In the genomic region with DNA sequence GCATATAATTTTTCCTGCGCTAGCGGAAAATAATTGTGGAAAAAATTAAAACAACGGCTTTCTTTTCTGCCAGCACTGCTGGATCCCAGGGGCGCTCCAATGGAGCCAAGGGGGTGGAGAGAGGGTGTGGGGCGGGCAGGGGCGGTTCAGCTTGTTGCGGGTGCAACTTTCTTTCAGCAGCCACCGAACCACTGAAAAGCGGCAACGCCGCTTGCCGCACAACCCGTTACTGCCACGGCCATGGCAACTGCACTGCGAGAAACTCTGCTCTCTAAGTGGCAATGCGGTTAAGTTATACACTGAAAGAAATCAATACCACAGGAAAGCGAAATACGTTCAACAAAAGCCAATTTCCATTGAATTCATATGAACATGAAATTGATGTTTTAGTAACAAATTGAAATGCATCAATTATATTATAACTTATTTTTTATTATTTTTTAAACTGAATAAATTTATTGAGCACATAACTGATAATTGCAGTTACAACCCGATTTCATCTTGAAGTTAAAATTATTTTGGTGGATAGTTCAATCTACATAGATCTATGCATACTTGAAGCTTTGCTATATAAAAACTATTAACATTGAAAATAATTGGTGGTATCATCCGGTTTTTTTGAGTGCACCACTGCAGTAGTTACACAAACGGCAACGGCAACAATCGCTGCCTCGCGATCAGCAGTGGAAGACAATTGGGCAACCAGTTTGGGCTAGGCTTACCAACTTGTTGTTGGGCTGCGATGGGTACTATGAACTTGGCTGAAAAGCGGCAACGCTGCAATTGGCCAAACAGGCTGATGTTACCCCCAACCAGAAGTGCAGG, we compare ENCODE assay signal across 5 fruit fly cellular contexts.
TF ChIP-seq lines count a peak whose summit lies in the region.

No protein-coding gene starts in this region.

TF ChIP-seq in whole organism, adult, 20 proteins besides CTCF, POLR2A, EP300 and RAD21 (continued from another document):
- peak; percentile 86 for TF ChIP-seq tj (GFP tag; optimal IDR thresholded peaks at IDR 0.05; lab: Kevin White, UChicago)
- TF ChIP-seq CG33017 (tag; optimal IDR thresholded peaks at IDR 0.05; lab: Kevin White, UChicago), result no peak
- peak; percentile 22 for TF ChIP-seq Crg-1 (GFP tag; optimal IDR thresholded peaks at IDR 0.05; lab: Kevin White, UChicago)
- TF ChIP-seq CG7101 (tag; optimal IDR thresholded peaks at IDR 0.05; lab: Kevin White, UChicago), result peak; percentile 34
TF ChIP-seq in whole organism, adult: peak in this region for 11.

TF ChIP-seq in whole organism, embryonic, 481 proteins besides CTCF, POLR2A, EP300 and RAD21 (continued from another document and continues in another):
- TF ChIP-seq slou (GFP tag; optimal IDR thresholded peaks at IDR 0.05; lab: Kevin White, UChicago) (peak; percentile 39), sisA (GFP tag; IDR thresholded peaks at IDR 0.05; lab: Robert Waterston, UW) (peak; percentile 77), CG16863 (GFP tag; optimal IDR thresholded peaks at IDR 0.05; lab: Kevin White, UChicago) (no peak), Abd-B (GFP tag; optimal IDR thresholded peaks at IDR 0.05; lab: Kevin White, UChicago) (peak; percentile 63), YL-1 (GFP tag; optimal IDR thresholded peaks at IDR 0.05; lab: Kevin White, UChicago) (peak; percentile 78), mld (GFP tag; IDR thresholded peaks at IDR 0.05; lab: Robert Waterston, UW; ENCODE audit: partially characterized antibody) (no peak), CG12155 (GFP tag; optimal IDR thresholded peaks at IDR 0.05; lab: Kevin White, UChicago) (peak; percentile 73), CG12744 (GFP tag; optimal IDR thresholded peaks at IDR 0.05; lab: Kevin White, UChicago) (peak; percentile 25), nau (GFP tag; optimal IDR thresholded peaks at IDR 0.05; lab: Kevin White, UChicago) (peak; percentile 71), danr (GFP tag; IDR thresholded peaks at IDR 0.05; lab: Robert Waterston, UW) (no peak), unpg (GFP tag; optimal IDR thresholded peaks at IDR 0.05; lab: Kevin White, UChicago) (peak; percentile 72), cg (GFP tag; optimal IDR thresholded peaks at IDR 0.05; lab: Kevin White, UChicago) (no peak), inv (GFP tag; IDR thresholded peaks at IDR 0.05; lab: Robert Waterston, UW; ENCODE audit: partially characterized antibody) (peak; percentile 49; the same call in 1 of the 2 replicates), CG16813 (GFP tag; IDR thresholded peaks at IDR 0.05; lab: Robert Waterston, UW; ENCODE audit: partially characterized antibody) (no peak), abd-A (tag; optimal IDR thresholded peaks at IDR 0.05; lab: Kevin White, UChicago) (peak; percentile 11), CG33557 (GFP tag; optimal IDR thresholded peaks at IDR 0.05; lab: Kevin White, UChicago) (peak; percentile 85), CG33213 (GFP tag; optimal IDR thresholded peaks at IDR 0.05; lab: Kevin White, UChicago) (no peak), CG2120 (GFP tag; optimal IDR thresholded peaks at IDR 0.05; lab: Kevin White, UChicago) (peak; percentile 28), cato (GFP tag; optimal IDR thresholded peaks at IDR 0.05; lab: Kevin White, UChicago; ENCODE audit: borderline replicate concordance) (peak; percentile 67), oc (tag; optimal IDR thresholded peaks at IDR 0.05; lab: Kevin White, UChicago) (peak; percentile 37), CG18599 (GFP tag; optimal IDR thresholded peaks at IDR 0.05; lab: Kevin White, UChicago) (peak; percentile 78), CG11504 (tag; optimal IDR thresholded peaks at IDR 0.05; lab: Kevin White, UChicago) (peak; percentile 89), CG8281 (tag; optimal IDR thresholded peaks at IDR 0.05; lab: Kevin White, UChicago) (peak; percentile 51), kni (GFP tag; optimal IDR thresholded peaks at IDR 0.05; lab: Kevin White, UChicago) (peak; percentile 86), CG9932 (GFP tag; IDR thresholded peaks at IDR 0.05; lab: Robert Waterston, UW) (peak; percentile 79), Camta (GFP tag; optimal IDR thresholded peaks at IDR 0.05; lab: Kevin White, UChicago) (no peak), CG17612 (GFP tag; IDR thresholded peaks at IDR 0.05; lab: Robert Waterston, UW) (no peak), ttk (GFP tag; IDR thresholded peaks at IDR 0.05; lab: Robert Waterston, UW) (peak; percentile 71; the same call in 1 of the 2 replicates)

TF ChIP-seq in whole organism, prepupa, 60 proteins besides CTCF, POLR2A, EP300 and RAD21 (continued from another document and continues in another):
- TF ChIP-seq Met (GFP tag; optimal IDR thresholded peaks at IDR 0.05; lab: Kevin White, UChicago) (peak; percentile 61), CG6808 (GFP tag; optimal IDR thresholded peaks at IDR 0.05; lab: Kevin White, UChicago) (peak; percentile 93), Sox15 (GFP tag; optimal IDR thresholded peaks at IDR 0.05; lab: Kevin White, UChicago) (peak; percentile 71), CG8319 (GFP tag; optimal IDR thresholded peaks at IDR 0.05; lab: Kevin White, UChicago) (peak; percentile 59), CG9139 (GFP tag; optimal IDR thresholded peaks at IDR 0.05; lab: Kevin White, UChicago) (peak; percentile 63), CG32006 (GFP tag; optimal IDR thresholded peaks at IDR 0.05; lab: Kevin White, UChicago) (peak; percentile 94), dac (GFP tag; optimal IDR thresholded peaks at IDR 0.05; lab: Kevin White, UChicago) (peak; percentile 79), OdsH (GFP tag; optimal IDR thresholded peaks at IDR 0.05; lab: Kevin White, UChicago) (peak; percentile 88), Eip93F (GFP tag; optimal IDR thresholded peaks at IDR 0.05; lab: Kevin White, UChicago) (no peak), Lpt (GFP tag; optimal IDR thresholded peaks at IDR 0.05; lab: Kevin White, UChicago) (peak; percentile 75), svp (GFP tag; lab: Kevin White, UChicago) (peak; percentile 83), CG31627 (GFP tag; optimal IDR thresholded peaks at IDR 0.05; lab: Kevin White, UChicago) (peak; percentile 72), CG34406 (GFP tag; optimal IDR thresholded peaks at IDR 0.05; lab: Kevin White, UChicago) (peak; percentile 86), CG3919 (GFP tag; optimal IDR thresholded peaks at IDR 0.05; lab: Kevin White, UChicago) (peak; percentile 89), CG8632 (GFP tag; optimal IDR thresholded peaks at IDR 0.05; lab: Kevin White, UChicago) (peak; percentile 81), fkh (GFP tag; optimal IDR thresholded peaks at IDR 0.05; lab: Kevin White, UChicago) (peak; percentile 26), CG4318 (GFP tag; optimal IDR thresholded peaks at IDR 0.05; lab: Kevin White, UChicago) (peak; percentile 88), Eip78C (GFP tag; lab: Kevin White, UChicago) (peak; percentile 94), spab (GFP tag; optimal IDR thresholded peaks at IDR 0.05; lab: Kevin White, UChicago) (peak; percentile 78), CG11762 (GFP tag; optimal IDR thresholded peaks at IDR 0.05; lab: Kevin White, UChicago; ENCODE audit: insufficient read depth) (peak; percentile 80), CG6854 (GFP tag; optimal IDR thresholded peaks at IDR 0.05; lab: Kevin White, UChicago) (peak; percentile 57), topi (GFP tag; optimal IDR thresholded peaks at IDR 0.05; lab: Kevin White, UChicago) (peak; percentile 75), CG1621 (tag; optimal IDR thresholded peaks at IDR 0.05; lab: Kevin White, UChicago) (peak; percentile 66), Ets96B (tag; optimal IDR thresholded peaks at IDR 0.05; lab: Kevin White, UChicago) (peak; percentile 83), lz (GFP tag; optimal IDR thresholded peaks at IDR 0.05; lab: Kevin White, UChicago) (peak; percentile 61), pdm3 (GFP tag; optimal IDR thresholded peaks at IDR 0.05; lab: Kevin White, UChicago) (peak; percentile 76), dsx (GFP tag; optimal IDR thresholded peaks at IDR 0.05; lab: Kevin White, UChicago; ENCODE audit: poor library complexity, severe bottlenecking) (peak; percentile 81), Sox102F (GFP tag; optimal IDR thresholded peaks at IDR 0.05; lab: Kevin White, UChicago) (peak; percentile 67), Hr4 (GFP tag; optimal IDR thresholded peaks at IDR 0.05; lab: Kevin White, UChicago) (peak; percentile 79), ss (GFP tag; optimal IDR thresholded peaks at IDR 0.05; lab: Kevin White, UChicago) (peak; percentile 85)

TF ChIP-seq in whole organism, pupa, 21 proteins besides CTCF, POLR2A, EP300 and RAD21 (continued from another document):
- TF ChIP-seq CG12605 (GFP tag; IDR thresholded peaks at IDR 0.05; lab: Robert Waterston, UW) (no peak), CG10348 (GFP tag; IDR thresholded peaks at IDR 0.05; lab: Robert Waterston, UW) (0 out of 2 replicates have a peak, but pooled peaks have one; percentile 39), CG8301 (tag; optimal IDR thresholded peaks at IDR 0.05; lab: Kevin White, UChicago) (peak; percentile 82)

TF ChIP-seq in whole organism, wandering third instar larva, 38 proteins besides CTCF, POLR2A, EP300 and RAD21 (continued from another document):
- TF ChIP-seq CrebA (GFP tag; optimal IDR thresholded peaks at IDR 0.05; lab: Kevin White, UChicago; ENCODE audit: borderline replicate concordance), result no peak
- peak; percentile 42 for TF ChIP-seq sv (GFP tag; optimal IDR thresholded peaks at IDR 0.05; lab: Kevin White, UChicago)
- no peak for TF ChIP-seq usp (GFP tag; optimal IDR thresholded peaks at IDR 0.05; lab: Kevin White, UChicago)
- peak; percentile 40 for TF ChIP-seq Hnf4 (GFP tag; optimal IDR thresholded peaks at IDR 0.05; lab: Kevin White, UChicago)
- no peak for TF ChIP-seq Mio (GFP tag; optimal IDR thresholded peaks at IDR 0.05; lab: Kevin White, UChicago)
- TF ChIP-seq Rel (GFP tag; optimal IDR thresholded peaks at IDR 0.05; lab: Kevin White, UChicago), result no peak
- TF ChIP-seq Rel (tag; optimal IDR thresholded peaks at IDR 0.05; lab: Kevin White, UChicago), result no peak
- no peak for TF ChIP-seq Myc (optimal IDR thresholded peaks at IDR 0.05; lab: Kevin White, UChicago)
- peak; percentile 57 for TF ChIP-seq h (GFP tag; optimal IDR thresholded peaks at IDR 0.05; lab: Kevin White, UChicago)
- TF ChIP-seq Vsx2 (GFP tag; optimal IDR thresholded peaks at IDR 0.05; lab: Kevin White, UChicago; ENCODE audit: partially characterized antibody), result no peak
- TF ChIP-seq Dfd (GFP tag; optimal IDR thresholded peaks at IDR 0.05; lab: Kevin White, UChicago), result no peak
- TF ChIP-seq br (GFP tag; optimal IDR thresholded peaks at IDR 0.05; lab: Kevin White, UChicago), result peak; percentile 57
- no peak for TF ChIP-seq GATAd (GFP tag; optimal IDR thresholded peaks at IDR 0.05; lab: Kevin White, UChicago)
- no peak for TF ChIP-seq tai (GFP tag; optimal IDR thresholded peaks at IDR 0.05; lab: Kevin White, UChicago)
- TF ChIP-seq Hr78 (GFP tag; optimal IDR thresholded peaks at IDR 0.05; lab: Kevin White, UChicago), result no peak
- TF ChIP-seq Jra (GFP tag; optimal IDR thresholded peaks at IDR 0.05; lab: Kevin White, UChicago), result no peak
- TF ChIP-seq ey (GFP tag; optimal IDR thresholded peaks at IDR 0.05; lab: Kevin White, UChicago), result peak; percentile 33
- peak; percentile 44 for TF ChIP-seq dmrt93B (GFP tag; optimal IDR thresholded peaks at IDR 0.05; lab: Kevin White, UChicago)
- peak; percentile 15 for TF ChIP-seq woc (GFP tag; optimal IDR thresholded peaks at IDR 0.05; lab: Kevin White, UChicago)
